Worm (Caenorhabditis elegans): ENCODE data around the gene srh-115.

- TF ChIP-seq F13H6.1 (tag; optimal IDR thresholded peaks at IDR 0.05) (no peak), rnt-1 (tag; optimal IDR thresholded peaks at IDR 0.05) (no peak), nhr-232 (tag; optimal IDR thresholded peaks at IDR 0.05) (no peak), pqm-1 (tag; optimal IDR thresholded peaks at IDR 0.05) (no peak), madf-2 (tag; optimal IDR thresholded peaks at IDR 0.05) (no peak), unc-55 (GFP tag; optimal IDR thresholded peaks at IDR 0.05) (no peak)
Observed at ce11 chrV:17261385-17261784, 5.8 kb downstream of the srh-115 start.

Measured in whole organism, late embryonic.